Fruit fly (Drosophila melanogaster) whole organism, embryonic: ENCODE data around the gene Df31.
A peak's percentile ranks its signal among the peaks of the same experiment; 100 is the strongest.

Experiments
- Asciz ChIP-seq: fragments of 200-800 bp; sonication (Bioruptor generic); optimal IDR thresholded peaks from 2 replicates; lab custom pipeline; 2017; ENCODE audit warnings: missing biosample characterization, mild to moderate bottlenecking, missing genetic modification characterization, missing genetic modification reagents
- Atf-2 ChIP-seq: fragments of 200-800 bp; sonication (Bioruptor generic); optimal IDR thresholded peaks from 2 replicates; lab custom pipeline; 2016; ENCODE audit warnings: missing biosample characterization, missing genetic modification characterization
- BEAF-32 ChIP-seq: fragments of 200-800 bp; sonication (Bioruptor generic); optimal IDR thresholded peaks from 3 replicates; lab custom pipeline; 2017; ENCODE audit warnings: missing biosample characterization, missing genetic modification characterization, mild to moderate bottlenecking, moderate library complexity, missing genetic modification reagents
- CG10267 ChIP-seq: fragments of 200-800 bp; sonication (Bioruptor generic); optimal IDR thresholded peaks from 2 replicates; lab custom pipeline; 2018; ENCODE audit warnings: missing biosample characterization, mild to moderate bottlenecking, missing genetic modification characterization, moderate library complexity
- CG10959 ChIP-seq: fragments of 200-800 bp; sonication (Bioruptor generic); IDR thresholded peaks from 2 replicates; pipeline ENCODE4 v1.3.6; 2022; ENCODE audit warnings: missing biosample characterization, missing genetic modification characterization
- CG11723 ChIP-seq: fragments of 200-800 bp; sonication (Bioruptor generic); optimal IDR thresholded peaks from 2 replicates; lab custom pipeline; 2017; ENCODE audit warnings: missing biosample characterization, mild to moderate bottlenecking, missing genetic modification characterization
- CG12769 ChIP-seq: fragments of 200-800 bp; sonication (Bioruptor generic); optimal IDR thresholded peaks from 2 replicates; lab custom pipeline; 2019; ENCODE audit warnings: missing biosample characterization, mild to moderate bottlenecking, missing genetic modification characterization, moderate library complexity
- CG14860 ChIP-seq: fragments of 200-800 bp; sonication (Bioruptor generic); IDR thresholded peaks from 3 replicates; pipeline ENCODE4 v1.3.6; 2022; ENCODE audit warnings: missing biosample characterization, missing genetic modification characterization; ENCODE audit not compliant: partially characterized antibody
- CG1602 ChIP-seq: fragments of 200-800 bp; sonication (Bioruptor generic); optimal IDR thresholded peaks from 3 replicates; lab custom pipeline; 2016; ENCODE audit warnings: missing biosample characterization, missing genetic modification characterization
- CG16863 ChIP-seq: fragments of 200-800 bp; sonication (Bioruptor generic); optimal IDR thresholded peaks from 3 replicates; lab custom pipeline; 2016; ENCODE audit warnings: missing biosample characterization, missing genetic modification characterization
- CG17186 ChIP-seq: fragments of 200-800 bp; sonication (Bioruptor generic); optimal IDR thresholded peaks from 3 replicates; lab custom pipeline; 2017; ENCODE audit warnings: missing biosample characterization, missing genetic modification reagents, missing genetic modification characterization
- CG2120 ChIP-seq: fragments of 200-800 bp; sonication (Bioruptor generic); optimal IDR thresholded peaks from 3 replicates; lab custom pipeline; 2016; ENCODE audit warnings: missing biosample characterization, missing genetic modification characterization
- CG3407 ChIP-seq: fragments of 200-800 bp; sonication (Bioruptor generic); optimal IDR thresholded peaks from 2 replicates; lab custom pipeline; 2018; ENCODE audit warnings: missing biosample characterization, mild to moderate bottlenecking, missing genetic modification characterization
- CG4282 ChIP-seq: fragments of 200-800 bp; sonication (Bioruptor generic); optimal IDR thresholded peaks from 2 replicates; lab custom pipeline; 2016; ENCODE audit warnings: missing biosample characterization, missing genetic modification characterization
- CG6272 ChIP-seq: fragments of 200-800 bp; sonication (Bioruptor generic); IDR thresholded peaks from 2 replicates; pipeline ENCODE4 v1.3.6; 2022; ENCODE audit warnings: missing biosample characterization, missing genetic modification characterization
- CG7745 ChIP-seq: fragments of 200-800 bp; sonication (Bioruptor generic); optimal IDR thresholded peaks from 2 replicates; lab custom pipeline; 2018; ENCODE audit warnings: missing biosample characterization, mild to moderate bottlenecking, missing genetic modification characterization, moderate library complexity
- CG8944 ChIP-seq: fragments of 200-800 bp; sonication (Bioruptor generic); optimal IDR thresholded peaks from 3 replicates; lab custom pipeline; 2016; ENCODE audit warnings: missing biosample characterization, missing genetic modification characterization
- CG9609 ChIP-seq: fragments of 200-800 bp; sonication (Bioruptor generic); optimal IDR thresholded peaks from 3 replicates; lab custom pipeline; 2016; ENCODE audit warnings: missing biosample characterization, missing genetic modification characterization
- Fer2 ChIP-seq: fragments of 200-800 bp; sonication (Bioruptor generic); optimal IDR thresholded peaks from 2 replicates; lab custom pipeline; 2018; ENCODE audit warnings: missing biosample characterization, mild to moderate bottlenecking, missing genetic modification characterization, moderate library complexity
- Hey ChIP-seq: fragments of 200-800 bp; sonication (Bioruptor generic); optimal IDR thresholded peaks from 3 replicates; lab custom pipeline; 2018; ENCODE audit warnings: missing biosample characterization, mild to moderate bottlenecking, missing genetic modification characterization
- Hr3 ChIP-seq: fragments of 200-800 bp; sonication (Bioruptor generic); optimal IDR thresholded peaks from 3 replicates; lab custom pipeline; 2016; ENCODE audit warnings: missing biosample characterization, missing genetic modification characterization
- NC2α ChIP-seq: fragments of 200-800 bp; sonication (Bioruptor generic); optimal IDR thresholded peaks from 2 replicates; lab custom pipeline; 2016; ENCODE audit warnings: missing biosample characterization, missing genetic modification characterization
- NfI ChIP-seq: fragments of 200-800 bp; sonication (Bioruptor generic); optimal IDR thresholded peaks from 3 replicates; lab custom pipeline; 2018; ENCODE audit warnings: missing biosample characterization, mild to moderate bottlenecking, missing genetic modification characterization, moderate library complexity
- Oli ChIP-seq: fragments of 200-800 bp; sonication (Bioruptor generic); optimal IDR thresholded peaks from 2 replicates; lab custom pipeline; 2018; ENCODE audit warnings: missing biosample characterization, mild to moderate bottlenecking, missing genetic modification characterization, moderate library complexity
- Scr ChIP-seq: fragments of 200-800 bp; sonication (Bioruptor generic); IDR thresholded peaks from 2 replicates; pipeline ENCODE4 v1.3.6; 2022; ENCODE audit warnings: missing biosample characterization, missing genetic modification characterization; ENCODE audit not compliant: partially characterized antibody
- Tbp ChIP-seq: fragments of >200 bp; optimal IDR thresholded peaks from 2 replicates; lab custom pipeline; 2018; ENCODE audit warnings: missing biosample characterization, missing genetic modification characterization
- ac ChIP-seq: fragments of 200-800 bp; sonication (Bioruptor generic); optimal IDR thresholded peaks from 3 replicates; lab custom pipeline; 2017; ENCODE audit warnings: missing biosample characterization, mild to moderate bottlenecking, missing genetic modification characterization
- bigmax ChIP-seq: fragments of 200-800 bp; sonication (Bioruptor generic); optimal IDR thresholded peaks from 2 replicates; lab custom pipeline; 2018; ENCODE audit warnings: missing biosample characterization, mild to moderate bottlenecking, missing genetic modification characterization
- btn ChIP-seq: fragments of 200-800 bp; sonication (Bioruptor generic); optimal IDR thresholded peaks from 2 replicates; lab custom pipeline; 2016; ENCODE audit warnings: missing biosample characterization, missing genetic modification characterization
- cad ChIP-seq: fragments of >200 bp; optimal IDR thresholded peaks from 2 replicates; lab custom pipeline; 2017; ENCODE audit warnings: missing biosample characterization, missing genetic modification characterization
- chm ChIP-seq: fragments of 200-800 bp; sonication (Bioruptor generic); IDR thresholded peaks from 2 replicates; pipeline ENCODE4 v1.3.6; 2022; ENCODE audit warnings: missing biosample characterization, missing genetic modification characterization
- chn ChIP-seq: fragments of 200-800 bp; sonication (Bioruptor generic); optimal IDR thresholded peaks from 2 replicates; lab custom pipeline; 2016; ENCODE audit warnings: missing biosample characterization, missing genetic modification characterization
- crc ChIP-seq: fragments of 200-800 bp; sonication (Bioruptor generic); optimal IDR thresholded peaks from 2 replicates; lab custom pipeline; 2016; ENCODE audit warnings: missing biosample characterization, missing genetic modification characterization
- jumu ChIP-seq: fragments of 200-800 bp; sonication (Bioruptor generic); optimal IDR thresholded peaks from 3 replicates; lab custom pipeline; 2016; ENCODE audit warnings: missing biosample characterization, missing genetic modification characterization
- kni ChIP-seq: fragments of 200-800 bp; sonication (Bioruptor generic); optimal IDR thresholded peaks from 3 replicates; lab custom pipeline; 2017; ENCODE audit warnings: mild to moderate bottlenecking, missing biosample characterization, missing genetic modification reagents, missing genetic modification characterization
- lab ChIP-seq: fragments of 200-800 bp; sonication (Bioruptor generic); optimal IDR thresholded peaks from 3 replicates; lab custom pipeline; 2017; ENCODE audit warnings: missing biosample characterization, missing genetic modification characterization, mild to moderate bottlenecking, moderate library complexity, missing genetic modification reagents
- maf-S ChIP-seq: fragments of 200-800 bp; sonication (Bioruptor generic); optimal IDR thresholded peaks from 2 replicates; lab custom pipeline; 2016; ENCODE audit warnings: missing biosample characterization, missing genetic modification characterization
- mam ChIP-seq: fragments of 200-800 bp; sonication (Bioruptor generic); optimal IDR thresholded peaks from 3 replicates; lab custom pipeline; 2016; ENCODE audit warnings: missing biosample characterization, missing genetic modification characterization
- nmo ChIP-seq: fragments of 200-800 bp; sonication (Bioruptor generic); optimal IDR thresholded peaks from 2 replicates; lab custom pipeline; 2018; ENCODE audit warnings: missing biosample characterization, mild to moderate bottlenecking, missing genetic modification characterization, moderate library complexity
- onecut ChIP-seq: fragments of 200-800 bp; sonication (Bioruptor generic); IDR thresholded peaks from 2 replicates; pipeline ENCODE4 v1.3.6; 2022; ENCODE audit warnings: missing biosample characterization, missing genetic modification characterization
- otp ChIP-seq: fragments of 200-800 bp; sonication (Bioruptor generic); IDR thresholded peaks from 3 replicates; pipeline ENCODE4, ENCODE4 v1.3.6; 2022; ENCODE audit warnings: missing biosample characterization, missing genetic modification characterization
- pan ChIP-seq, 4 experiments: fragments of >200 bp in 3 of 4; fragments of 200-800 bp in 1 of 4; sonication (Bioruptor generic) in 1 of 4; optimal IDR thresholded peaks in 3 of 4; IDR thresholded peaks in 1 of 4; 2 replicates each; pipeline versions ENCODE4 v1.3.6 to Lab custom; 2017 to 2022; ENCODE audit warnings: missing biosample characterization in 2 of 4, missing genetic modification characterization in 2 of 4, mixed read lengths in 1 of 4
- pho ChIP-seq: fragments of 200-800 bp; sonication (Bioruptor generic); optimal IDR thresholded peaks from 2 replicates; lab custom pipeline; 2016; ENCODE audit warnings: missing biosample characterization, missing genetic modification characterization
- phol ChIP-seq: fragments of 200-800 bp; sonication (Bioruptor generic); optimal IDR thresholded peaks from 3 replicates; lab custom pipeline; 2018; ENCODE audit warnings: missing biosample characterization, mild to moderate bottlenecking, missing genetic modification characterization, moderate library complexity
- ssp ChIP-seq: fragments of 200-800 bp; sonication (Bioruptor generic); IDR thresholded peaks from 2 replicates; pipeline ENCODE4 v1.3.6; 2022; ENCODE audit warnings: missing biosample characterization, missing genetic modification characterization
- tin ChIP-seq: fragments of 200-800 bp; sonication (Bioruptor generic); optimal IDR thresholded peaks from 3 replicates; lab custom pipeline; 2016; ENCODE audit warnings: missing biosample characterization, missing genetic modification characterization
- unpg ChIP-seq: fragments of 200-800 bp; sonication (Bioruptor generic); optimal IDR thresholded peaks from 3 replicates; lab custom pipeline; 2018; ENCODE audit warnings: missing biosample characterization, mild to moderate bottlenecking, missing genetic modification characterization, moderate library complexity
- wek ChIP-seq: fragments of 200-800 bp; sonication (Bioruptor generic); optimal IDR thresholded peaks from 3 replicates; lab custom pipeline; 2018; ENCODE audit warnings: missing biosample characterization, mild to moderate bottlenecking, missing genetic modification characterization, moderate library complexity
- zen2 ChIP-seq: fragments of 200-800 bp; sonication (Bioruptor generic); IDR thresholded peaks from 3 replicates; pipeline ENCODE4 v1.3.6; 2022; ENCODE audit warnings: missing biosample characterization, missing genetic modification characterization; ENCODE audit not compliant: partially characterized antibody
- zf30C ChIP-seq: fragments of 200-800 bp; sonication (Bioruptor generic); optimal IDR thresholded peaks from 3 replicates; lab custom pipeline; 2018; ENCODE audit warnings: missing biosample characterization, mild to moderate bottlenecking, missing genetic modification characterization

Df31 gene

DNA sequence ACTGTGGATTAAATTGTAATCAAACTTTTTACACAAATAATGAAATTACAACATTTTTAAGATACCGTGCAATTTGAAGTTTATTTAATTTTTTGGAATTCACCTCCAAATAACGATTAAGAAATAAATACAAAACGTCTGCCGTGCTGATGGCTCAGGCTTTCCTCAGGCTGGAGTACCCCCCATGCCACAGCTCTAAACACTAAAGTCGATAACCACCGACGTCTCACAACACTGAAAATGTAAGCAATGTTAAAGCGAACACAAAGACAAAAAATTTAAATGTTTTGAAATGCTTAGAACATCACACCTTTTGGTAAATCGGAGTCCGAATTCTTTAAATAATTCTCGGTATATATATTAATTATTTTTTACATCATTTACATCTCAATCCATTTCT, 27.7 kb upstream of the Df31 start (continued):
- peak; percentile 24 for TF ChIP-seq crc (GFP tag; lab: Kevin White, UChicago)
- TF ChIP-seq chn (GFP tag; lab: Kevin White, UChicago) = peak; percentile 63
- TF ChIP-seq ac (GFP tag; lab: Kevin White, UChicago) = no peak
- peak; percentile 47 for TF ChIP-seq CG12769 (tag; lab: Kevin White, UChicago)
- TF ChIP-seq Asciz (GFP tag; lab: Kevin White, UChicago) = no peak
- TF ChIP-seq CG16863 (GFP tag; lab: Kevin White, UChicago) = peak; percentile 59
- TF ChIP-seq tin = peak; percentile 68
- peak; percentile 14 for TF ChIP-seq Atf-2 (GFP tag; lab: Kevin White, UChicago)
- TF ChIP-seq zen2 (GFP tag; lab: Robert Waterston, UW) = no peak
- TF ChIP-seq CG2120 (GFP tag; lab: Kevin White, UChicago) = peak; percentile 80
- TF ChIP-seq CG11723 (GFP tag; lab: Kevin White, UChicago) = peak; percentile 71
- TF ChIP-seq wek = peak; percentile 99
- no peak for TF ChIP-seq bigmax (GFP tag; lab: Kevin White, UChicago)
- TF ChIP-seq lab (GFP tag; lab: Kevin White, UChicago) = no peak
- TF ChIP-seq cad (GFP tag; lab: Kevin White, UChicago) = no peak
- TF ChIP-seq pan (optimal IDR thresholded peaks at IDR 0.05; lab: Kevin White, UChicago) = no peak
- TF ChIP-seq pan (GFP tag; optimal IDR thresholded peaks at IDR 0.05 in 1 of 2, IDR thresholded peaks at IDR 0.05 in 1 of 2) = peak in 1 of 2 experiments; percentile 59
- TF ChIP-seq NC2α (GFP tag; lab: Kevin White, UChicago) = peak; percentile 40
- TF ChIP-seq ssp (GFP tag; lab: Robert Waterston, UW) = peak; percentile 77
- no peak for TF ChIP-seq Oli (tag; lab: Kevin White, UChicago)
- no peak for TF ChIP-seq Hey (tag; lab: Kevin White, UChicago)
- no peak for TF ChIP-seq CG10959 (GFP tag; lab: Robert Waterston, UW)
- peak; percentile 58 for TF ChIP-seq nmo
- TF ChIP-seq CG14860 (GFP tag; lab: Robert Waterston, UW) = no peak
- no peak for TF ChIP-seq Fer2 (tag; lab: Kevin White, UChicago)
- peak; percentile 33 for TF ChIP-seq CG3407 (GFP tag; lab: Kevin White, UChicago)
- TF ChIP-seq Hr3 (GFP tag; lab: Kevin White, UChicago) = peak; percentile 61
- no peak for TF ChIP-seq Tbp (GFP tag; lab: Kevin White, UChicago)
- TF ChIP-seq CG10267 (tag; lab: Kevin White, UChicago) = peak; percentile 89
- TF ChIP-seq pho = peak; percentile 60
- peak; percentile 69 for TF ChIP-seq jumu (GFP tag; lab: Kevin White, UChicago)
- no peak for TF ChIP-seq CG17186 (GFP tag; lab: Kevin White, UChicago)
- TF ChIP-seq Scr (GFP tag; lab: Robert Waterston, UW) = peak; percentile 50
- TF ChIP-seq CG6272 (GFP tag; lab: Robert Waterston, UW) = no peak
- peak; percentile 27 for TF ChIP-seq CG1602 (GFP tag; lab: Kevin White, UChicago)
- no peak for TF ChIP-seq zf30C
- TF ChIP-seq BEAF-32 (GFP tag; lab: Kevin White, UChicago) = peak; percentile 37
- no peak for TF ChIP-seq chm (GFP tag; lab: Robert Waterston, UW)
- TF ChIP-seq mam (GFP tag; lab: Kevin White, UChicago) = peak; percentile 69
- TF ChIP-seq onecut (GFP tag; lab: Robert Waterston, UW) = peak; percentile 70
- TF ChIP-seq CG7745 (tag; lab: Kevin White, UChicago) = no peak
- TF ChIP-seq CG9609 (GFP tag; lab: Kevin White, UChicago) = peak; percentile 75
- no peak for TF ChIP-seq kni (GFP tag; lab: Kevin White, UChicago)
- no peak for TF ChIP-seq otp (GFP tag; lab: Robert Waterston, UW)
- TF ChIP-seq NfI (GFP tag; lab: Kevin White, UChicago) = peak; percentile 61
- peak; percentile 45 for TF ChIP-seq maf-S (GFP tag; lab: Kevin White, UChicago)
- no peak for TF ChIP-seq CG4282 (GFP tag; lab: Kevin White, UChicago)
- peak; percentile 61 for TF ChIP-seq unpg (GFP tag; lab: Kevin White, UChicago)
- TF ChIP-seq btn (GFP tag; lab: Kevin White, UChicago) = peak; percentile 14
- peak; percentile 74 for TF ChIP-seq CG8944 (GFP tag; lab: Kevin White, UChicago)
- TF ChIP-seq phol (tag; lab: Kevin White, UChicago) = peak; percentile 59
